Worm (Caenorhabditis elegans) whole organism, L2 larva: ENCODE results near the gene F14F3.4.

Source experiments
- C34F6.9 ChIP-seq: fragments of 150-350 bp; optimal IDR thresholded peaks from 2 replicates; lab custom pipeline; 2014; ENCODE audit warnings: missing biosample characterization, missing genetic modification characterization
- F13H6.1 ChIP-seq: sonication (generic microtip); optimal IDR thresholded peaks from 2 replicates; lab custom pipeline; 2016; ENCODE audit warnings: missing genetic modification characterization, missing compliant biosample characterization
- R02D3.7 ChIP-seq: fragments of 150-350 bp; optimal IDR thresholded peaks from 2 replicates; lab custom pipeline; 2014; ENCODE audit warnings: missing biosample characterization, missing genetic modification characterization
- Y55F3AM.14 ChIP-seq: fragments of 200-800 bp; sonication (Bioruptor generic); optimal IDR thresholded peaks from 2 replicates; lab custom pipeline; 2018; ENCODE audit warnings: mild to moderate bottlenecking, missing genetic modification characterization, missing compliant biosample characterization
- ZK546.5 ChIP-seq: sonication (generic microtip); optimal IDR thresholded peaks from 2 replicates; lab custom pipeline; 2017; ENCODE audit warnings: missing biosample characterization, missing genetic modification characterization
- alr-1 ChIP-seq: fragments of 150-350 bp; optimal IDR thresholded peaks from 2 replicates; lab custom pipeline; 2014; ENCODE audit warnings: missing biosample characterization, missing genetic modification characterization
- aly-2 ChIP-seq: fragments of 150-350 bp; optimal IDR thresholded peaks from 2 replicates; lab custom pipeline; 2014; ENCODE audit warnings: missing biosample characterization, missing genetic modification characterization
- ama-1 ChIP-seq: fragments of 150-350 bp; optimal IDR thresholded peaks from 2 replicates; lab custom pipeline; 2018; ENCODE audit warnings: inconsistent platforms
- blmp-1 ChIP-seq: sonication (generic microtip); optimal IDR thresholded peaks from 2 replicates; lab custom pipeline; 2017; ENCODE audit warnings: missing genetic modification characterization, mild to moderate bottlenecking, missing compliant biosample characterization, antibody characterized with exemption, moderate library complexity; ENCODE audit not compliant: insufficient read depth
- crh-2 ChIP-seq: sonication (generic microtip); optimal IDR thresholded peaks from 2 replicates; lab custom pipeline; 2017; ENCODE audit warnings: missing biosample characterization, missing genetic modification characterization
- dmd-4 ChIP-seq: sonication (generic microtip); optimal IDR thresholded peaks from 2 replicates; lab custom pipeline; 2017; ENCODE audit warnings: missing biosample characterization, missing genetic modification characterization
- elt-1 ChIP-seq: fragments of 150-350 bp; optimal IDR thresholded peaks from 2 replicates; lab custom pipeline; 2014; ENCODE audit warnings: missing biosample characterization, missing genetic modification characterization
- elt-3 ChIP-seq: sonication (generic microtip); optimal IDR thresholded peaks from 2 replicates; lab custom pipeline; 2017; ENCODE audit warnings: missing biosample characterization, missing genetic modification characterization
- fos-1 ChIP-seq: fragments of 150-350 bp; optimal IDR thresholded peaks from 2 replicates; lab custom pipeline; 2014; ENCODE audit warnings: missing biosample characterization, missing genetic modification characterization
- lin-11 ChIP-seq: fragments of 150-350 bp; sonication (generic microtip); optimal IDR thresholded peaks from 2 replicates; lab custom pipeline; 2014; ENCODE audit warnings: missing biosample characterization, missing genetic modification characterization, inconsistent platforms, mixed read lengths
- lin-13 ChIP-seq: fragments of 150-350 bp; optimal IDR thresholded peaks from 2 replicates; lab custom pipeline; 2014; ENCODE audit warnings: missing biosample characterization, missing genetic modification reagents, missing genetic modification characterization
- lin-39 ChIP-seq: fragments of 150-350 bp; optimal IDR thresholded peaks from 2 replicates; lab custom pipeline; 2014; ENCODE audit warnings: missing biosample characterization, missing genetic modification reagents, missing genetic modification characterization
- lsy-2 ChIP-seq, 2 experiments: fragments of 150-350 bp in 1 of 2; sonication (generic microtip) in 1 of 2; optimal IDR thresholded peaks; 2 replicates each; lab custom pipeline; 2014 to 2017; ENCODE audit warnings: missing biosample characterization in 2 of 2, missing genetic modification characterization in 2 of 2
- mbf-1 ChIP-seq: sonication (generic microtip); optimal IDR thresholded peaks from 2 replicates; lab custom pipeline; 2017; ENCODE audit warnings: missing biosample characterization, missing genetic modification characterization
- mdl-1 ChIP-seq, 2 experiments: fragments of 150-350 bp in 1 of 2; sonication (generic microtip) in 1 of 2; optimal IDR thresholded peaks; 2 replicates each; lab custom pipeline; 2017; ENCODE audit warnings: missing biosample characterization in 2 of 2, missing genetic modification characterization in 2 of 2
- nhr-11 ChIP-seq: fragments of 150-350 bp; optimal IDR thresholded peaks from 2 replicates; lab custom pipeline; 2014; ENCODE audit warnings: missing biosample characterization, missing genetic modification characterization
- nhr-129 ChIP-seq: fragments of 150-350 bp; optimal IDR thresholded peaks from 2 replicates; lab custom pipeline; 2014; ENCODE audit warnings: missing biosample characterization, missing genetic modification characterization
- nhr-23 ChIP-seq: fragments of 150-350 bp; optimal IDR thresholded peaks from 2 replicates; lab custom pipeline; 2014; ENCODE audit warnings: missing biosample characterization, missing genetic modification reagents, missing genetic modification characterization
- nhr-237 ChIP-seq: fragments of 150-350 bp; optimal IDR thresholded peaks from 2 replicates; lab custom pipeline; 2014; ENCODE audit warnings: missing biosample characterization, missing genetic modification characterization
- nhr-25 ChIP-seq: fragments of 150-350 bp; sonication (generic microtip); optimal IDR thresholded peaks from 3 replicates; lab custom pipeline; 2014; ENCODE audit warnings: missing biosample characterization, missing genetic modification characterization
- nhr-6 ChIP-seq: fragments of 150-350 bp; optimal IDR thresholded peaks from 2 replicates; lab custom pipeline; 2014; ENCODE audit warnings: missing biosample characterization, missing genetic modification characterization
- peb-1 ChIP-seq: fragments of 150-350 bp; optimal IDR thresholded peaks from 2 replicates; lab custom pipeline; 2014; ENCODE audit warnings: missing biosample characterization, missing genetic modification characterization
- sem-4 ChIP-seq: fragments of 150-350 bp; optimal IDR thresholded peaks from 2 replicates; lab custom pipeline; 2014; ENCODE audit warnings: missing biosample characterization, missing genetic modification reagents, missing genetic modification characterization
- sma-3 ChIP-seq: sonication (generic microtip); optimal IDR thresholded peaks from 2 replicates; lab custom pipeline; 2016; ENCODE audit warnings: missing genetic modification reagents, missing genetic modification characterization, missing compliant biosample characterization
- sma-9 ChIP-seq, 2 experiments: fragments of 150-350 bp in 1 of 2; sonication (generic microtip) in 1 of 2; optimal IDR thresholded peaks; 2 replicates each; lab custom pipeline; 2014 to 2016; ENCODE audit warnings: missing genetic modification characterization in 2 of 2, mild to moderate bottlenecking in 1 of 2, missing biosample characterization in 1 of 2, missing compliant biosample characterization in 1 of 2, missing genetic modification reagents in 1 of 2, moderate library complexity in 1 of 2
- snpc-4 ChIP-seq: fragments of 150-350 bp; optimal IDR thresholded peaks from 2 replicates; lab custom pipeline; 2014; ENCODE audit warnings: missing biosample characterization, missing genetic modification characterization
- unc-55 ChIP-seq: fragments of 150-350 bp; sonication (generic microtip); optimal IDR thresholded peaks from 3 replicates; lab custom pipeline; 2014; ENCODE audit warnings: missing biosample characterization, missing genetic modification reagents, missing genetic modification characterization
- zag-1 ChIP-seq: fragments of 150-350 bp; optimal IDR thresholded peaks from 2 replicates; lab custom pipeline; 2014; ENCODE audit warnings: missing biosample characterization, missing genetic modification characterization
- ztf-1 ChIP-seq: fragments of 200-800 bp; sonication (Bioruptor generic); conservative IDR thresholded peaks from 2 replicates; pipeline ENCODE4 v1.3.6; 2022; ENCODE audit warnings: missing genetic modification characterization, missing compliant biosample characterization
- ztf-11 ChIP-seq: sonication (generic microtip); optimal IDR thresholded peaks from 2 replicates; lab custom pipeline; 2017; ENCODE audit warnings: missing biosample characterization, missing genetic modification characterization

F14F3.4 gene

ce11 chrX:10499590-10499989 lies 21.6 kb downstream of the F14F3.4 start, which contains the start of gene vab-3:
vab-3 (plus strand) TSS chrX:10499890.
- TF ChIP-seq peb-1 (no peak), R02D3.7 (tag; lab: Kevin White, UChicago) (no peak), dmd-4 (tag; lab: Kevin White, UChicago) (no peak), sma-9 (GFP tag; optimal IDR thresholded peaks at IDR 0.05; lab: Kevin White, UChicago) (no peak), sma-9 (tag; optimal IDR thresholded peaks at IDR 0.05; lab: Kevin White, UChicago) (no peak), ztf-11 (tag; lab: Kevin White, UChicago) (no peak), Y55F3AM.14 (GFP tag; lab: Kevin White, UChicago) (no peak), zag-1 (no peak), aly-2 (tag; lab: Kevin White, UChicago) (no peak), nhr-25 (no peak), ZK546.5 (no peak)

DNA sequence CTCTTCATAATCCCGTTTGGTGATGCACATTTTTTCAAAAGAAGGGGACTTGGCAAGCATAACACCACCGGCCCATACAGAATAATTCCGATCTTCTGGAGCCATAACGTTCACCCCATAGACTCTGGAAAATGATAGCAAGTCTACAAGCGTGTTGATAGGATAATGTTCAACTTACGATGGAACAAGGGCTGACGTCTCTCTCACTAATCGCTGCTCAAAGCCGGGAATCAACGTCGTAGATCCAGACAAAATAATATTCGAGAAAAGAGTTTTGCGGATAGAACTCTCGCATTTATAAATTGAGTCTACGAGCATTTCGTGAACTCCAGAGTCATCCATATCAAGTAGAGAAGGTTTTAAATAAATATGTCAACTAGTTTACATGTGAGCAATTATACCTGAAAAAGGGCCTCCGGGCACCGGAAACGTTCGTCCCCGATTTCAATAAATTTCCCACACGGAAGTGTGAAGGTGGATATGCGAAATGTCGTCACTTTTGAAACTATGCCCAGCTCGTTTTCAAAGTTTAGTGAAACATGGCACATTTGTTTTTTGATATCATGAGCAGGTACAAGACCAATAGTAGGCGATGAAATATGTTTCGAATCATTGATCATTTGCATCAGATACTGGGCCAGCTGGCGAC lies 29.2 kb downstream of the F14F3.4 start:
- TF ChIP-seq F13H6.1 (no peak), crh-2 (tag; lab: Kevin White, UChicago) (no peak), nhr-23 (no peak), sma-3 (no peak), mdl-1 (tag; optimal IDR thresholded peaks at IDR 0.05; lab: Kevin White, UChicago) (no peak)
- TF ChIP-seq, all 48 proteins: peak for 0

DNA sequence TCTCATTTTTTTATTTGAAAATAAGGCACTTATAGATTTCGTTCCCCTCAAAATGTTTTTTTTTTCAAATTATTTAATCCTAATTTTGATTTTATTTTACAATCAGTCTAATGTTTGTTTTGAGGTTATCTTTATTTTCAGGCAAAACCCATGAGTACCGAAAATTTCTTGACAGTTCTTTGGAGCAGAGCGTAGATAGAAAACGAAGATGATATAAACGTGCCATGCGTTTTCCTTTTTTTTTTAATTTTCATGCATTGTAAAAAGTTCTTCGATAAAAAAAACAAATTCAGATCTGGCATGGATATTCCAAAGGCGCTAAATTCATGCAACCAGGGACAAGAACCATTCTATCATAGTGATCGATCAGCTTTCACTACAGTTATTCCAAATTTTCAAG lies 30.2 kb downstream of the F14F3.4 start, which contains the start of gene C33D3.5:
Gene C33D3.5, plus strand, starts transcription at position 301 of the 400 bp plus-strand sequence.
- TF ChIP-seq lin-39 (no peak), mbf-1 (tag; lab: Kevin White, UChicago) (no peak), R02D3.7 (tag; lab: Kevin White, UChicago) (no peak), nhr-129 (no peak), dmd-4 (tag; lab: Kevin White, UChicago) (no peak), nhr-6 (no peak), fos-1 (no peak), mdl-1 (tag; optimal IDR thresholded peaks at IDR 0.05; lab: Kevin White, UChicago) (no peak), ama-1 (no peak), elt-1 (tag; lab: Kevin White, UChicago) (no peak), sem-4 (tag; lab: Kevin White, UChicago) (no peak), lin-11 (tag; lab: Kevin White, UChicago) (no peak)

DNA sequence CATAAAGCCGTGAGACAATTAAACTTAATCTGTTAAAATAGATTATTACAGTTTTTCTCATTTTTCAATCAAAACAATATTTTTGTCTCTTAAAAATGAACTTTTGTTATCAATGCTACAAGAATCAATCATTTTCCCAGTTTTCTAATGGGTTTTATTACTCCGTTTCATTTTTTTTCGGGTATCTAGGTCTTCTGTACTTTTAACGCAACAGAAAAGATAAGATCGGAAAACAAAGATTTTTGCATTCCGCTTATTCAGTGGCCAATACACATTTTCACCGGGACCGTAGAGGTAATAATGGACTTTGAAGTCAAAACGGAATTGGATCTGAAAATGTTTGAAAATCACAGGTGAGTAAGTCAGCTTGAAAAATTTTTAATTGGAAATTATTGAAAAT lies 32.5 kb downstream of the F14F3.4 start, which contains the start of gene C33D3.4:
Gene C33D3.4, plus strand, starts transcription at position 301 of the 400 bp plus-strand sequence.
- TF ChIP-seq ztf-11 (tag; lab: Kevin White, UChicago): no peak
- no peak for TF ChIP-seq nhr-25
- no peak for TF ChIP-seq nhr-237 (tag; lab: Kevin White, UChicago)
- TF ChIP-seq dmd-4 (tag; lab: Kevin White, UChicago): no peak
- TF ChIP-seq aly-2 (tag; lab: Kevin White, UChicago): no peak
- no peak for TF ChIP-seq zag-1
- no peak for TF ChIP-seq sma-9 (GFP tag; optimal IDR thresholded peaks at IDR 0.05; lab: Kevin White, UChicago)
- no peak for TF ChIP-seq sma-9 (tag; optimal IDR thresholded peaks at IDR 0.05; lab: Kevin White, UChicago)
- TF ChIP-seq Y55F3AM.14 (GFP tag; lab: Kevin White, UChicago): no peak
- no peak for TF ChIP-seq sma-3
- TF ChIP-seq lin-13 (GFP tag; lab: Kevin White, UChicago): no peak
- no peak for TF ChIP-seq ztf-1 (GFP tag; lab: Robert Waterston, UW)
- TF ChIP-seq snpc-4: no peak
- no peak for TF ChIP-seq nhr-11
- TF ChIP-seq elt-3 (tag; lab: Kevin White, UChicago): no peak
- no peak for TF ChIP-seq elt-1 (tag; lab: Kevin White, UChicago)
- no peak for TF ChIP-seq peb-1
- TF ChIP-seq F13H6.1: no peak
- no peak for TF ChIP-seq sem-4 (tag; lab: Kevin White, UChicago)
- no peak for TF ChIP-seq C34F6.9 (tag; lab: Kevin White, UChicago)

ce11 chrX:10485300-10485755 lies 35.9 kb downstream of the F14F3.4 start, which contains the start of gene C33D3.3:
C33D3.3 (plus strand) TSS chrX:10485350.
- TF ChIP-seq sma-3: no peak
- no peak for TF ChIP-seq C34F6.9 (tag; lab: Kevin White, UChicago)
- TF ChIP-seq lsy-2 (tag; optimal IDR thresholded peaks at IDR 0.05; lab: Kevin White, UChicago): no peak
- no peak for TF ChIP-seq unc-55 (GFP tag; lab: Kevin White, UChicago)
- no peak for TF ChIP-seq nhr-237 (tag; lab: Kevin White, UChicago)
- no peak for TF ChIP-seq ZK546.5
- no peak for TF ChIP-seq mbf-1 (tag; lab: Kevin White, UChicago)
- no peak for TF ChIP-seq peb-1
- no peak for TF ChIP-seq alr-1
- no peak for TF ChIP-seq crh-2 (tag; lab: Kevin White, UChicago)
- no peak for TF ChIP-seq blmp-1 (tag; lab: Kevin White, UChicago)
- no peak for TF ChIP-seq mdl-1 (tag; optimal IDR thresholded peaks at IDR 0.05; lab: Kevin White, UChicago)
- TF ChIP-seq sem-4 (tag; lab: Kevin White, UChicago): no peak
- TF ChIP-seq R02D3.7 (tag; lab: Kevin White, UChicago): no peak
- no peak for TF ChIP-seq Y55F3AM.14 (GFP tag; lab: Kevin White, UChicago)
- no peak for TF ChIP-seq ama-1
- no peak for TF ChIP-seq nhr-129
